Worm (Caenorhabditis elegans): ENCODE data around the gene cyp-33C6.

The cyp-33C6 gene

DNA sequence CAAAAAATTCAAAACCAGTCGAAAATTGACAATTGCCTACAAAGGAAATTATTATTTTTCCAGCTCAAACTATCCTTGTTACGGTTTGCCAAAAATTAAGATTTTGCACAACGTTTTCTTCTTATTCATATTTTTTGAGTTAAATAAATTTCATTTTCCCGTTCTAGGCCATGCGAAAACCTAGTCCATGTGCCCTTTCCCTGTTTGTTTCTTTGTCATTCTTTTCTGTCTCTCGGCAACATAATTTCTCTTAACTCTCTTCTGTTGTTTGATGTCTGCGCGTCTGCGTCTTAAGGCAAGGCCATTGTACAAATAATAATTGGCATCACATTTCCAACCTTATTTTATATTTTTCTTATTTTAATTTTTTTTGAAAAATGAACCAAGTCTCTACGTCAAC, 32.3 kb upstream of the cyp-33C6 start, which contains the start of gene nhr-228 (continued):
- TF ChIP-seq attf-5 (GFP tag; optimal IDR thresholded peaks at IDR 0.05) (peak; percentile 66), C17E4.6 (GFP tag; IDR thresholded peaks at IDR 0.05) (no peak), nhr-27 (tag; optimal IDR thresholded peaks at IDR 0.05) (no peak), let-526 (GFP tag; IDR thresholded peaks at IDR 0.05) (no peak), dpl-1 (GFP tag; optimal IDR thresholded peaks at IDR 0.05) (no peak), ztf-22 (GFP tag; optimal IDR thresholded peaks at IDR 0.05) (no peak), K12H6.12 (tag; optimal IDR thresholded peaks at IDR 0.05) (no peak), tbp1 (GFP tag; optimal IDR thresholded peaks at IDR 0.05) (no peak), zfh-2 (GFP tag; conservative IDR thresholded peaks at IDR 0.05) (no peak)

- no peak for TF ChIP-seq sptf-2 (GFP tag; optimal IDR thresholded peaks at IDR 0.05)
These were observed 29.3 kb upstream of the cyp-33C6 start, which contains the start of gene fbxa-137 for ce11 chrV:2278543-2278942. TSS of gene fbxa-137 (plus strand) at chrV:2278816.

ce11 chrV:2278052-2278451, 28.8 kb upstream of the cyp-33C6 start, which contains the start of gene nhr-59:
TSS of gene nhr-59 (minus strand) at chrV:2278265.
- TF ChIP-seq fkh-3 (tag; optimal IDR thresholded peaks at IDR 0.05) = no peak
- TF ChIP-seq ceh-91 (GFP tag; IDR thresholded peaks at IDR 0.05) = no peak
- no peak for TF ChIP-seq mxl-1 (tag; optimal IDR thresholded peaks at IDR 0.05)
- peak; percentile 33 for TF ChIP-seq nhr-80 (tag; optimal IDR thresholded peaks at IDR 0.05)
- TF ChIP-seq let-607 (tag; optimal IDR thresholded peaks at IDR 0.05) = no peak
- TF ChIP-seq ztf-22 (GFP tag; optimal IDR thresholded peaks at IDR 0.05) = no peak
- no peak for TF ChIP-seq ztf-3 (GFP tag; optimal IDR thresholded peaks at IDR 0.05)

ce11 chrV:2277260-2277659, 28.1 kb upstream of the cyp-33C6 start:
- TF ChIP-seq D2030.7 (GFP tag; IDR thresholded peaks at IDR 0.05) (peak; percentile 21; the same call in 1 of the 2 replicates), hmg-1.2 (GFP tag; IDR thresholded peaks at IDR 0.05) (peak; percentile 10; the same call in 1 of the 2 replicates), rpc-1 (optimal IDR thresholded peaks at IDR 0.05) (no peak), rpc-1 (tag; optimal IDR thresholded peaks at IDR 0.05) (peak; percentile 50), tbp1 (GFP tag; optimal IDR thresholded peaks at IDR 0.05) (peak; percentile 64), dox-1 (GFP tag; IDR thresholded peaks at IDR 0.05) (peak; percentile 26; the same call in 1 of the 2 replicates), lin-54 (GFP tag; optimal IDR thresholded peaks at IDR 0.05) (no peak), efl-1 (GFP tag; optimal IDR thresholded peaks at IDR 0.05) (peak; percentile 14), egrh-3 (GFP tag; IDR thresholded peaks at IDR 0.05) (peak; percentile 22; the same call in 1 of the 2 replicates), snpc-4 (GFP tag; optimal IDR thresholded peaks at IDR 0.05) (no peak), snpc-4 (tag; optimal IDR thresholded peaks at IDR 0.05) (peak in 1 of 4 experiments; percentile 44), rec-8 (tag; optimal IDR thresholded peaks at IDR 0.05) (no peak), mcd-1 (GFP tag; IDR thresholded peaks at IDR 0.05) (0 out of 2 replicates have a peak, but pooled peaks have one; percentile 29), sptf-2 (GFP tag; optimal IDR thresholded peaks at IDR 0.05) (no peak), F57C9.4 (tag; optimal IDR thresholded peaks at IDR 0.05) (no peak)

DNA sequence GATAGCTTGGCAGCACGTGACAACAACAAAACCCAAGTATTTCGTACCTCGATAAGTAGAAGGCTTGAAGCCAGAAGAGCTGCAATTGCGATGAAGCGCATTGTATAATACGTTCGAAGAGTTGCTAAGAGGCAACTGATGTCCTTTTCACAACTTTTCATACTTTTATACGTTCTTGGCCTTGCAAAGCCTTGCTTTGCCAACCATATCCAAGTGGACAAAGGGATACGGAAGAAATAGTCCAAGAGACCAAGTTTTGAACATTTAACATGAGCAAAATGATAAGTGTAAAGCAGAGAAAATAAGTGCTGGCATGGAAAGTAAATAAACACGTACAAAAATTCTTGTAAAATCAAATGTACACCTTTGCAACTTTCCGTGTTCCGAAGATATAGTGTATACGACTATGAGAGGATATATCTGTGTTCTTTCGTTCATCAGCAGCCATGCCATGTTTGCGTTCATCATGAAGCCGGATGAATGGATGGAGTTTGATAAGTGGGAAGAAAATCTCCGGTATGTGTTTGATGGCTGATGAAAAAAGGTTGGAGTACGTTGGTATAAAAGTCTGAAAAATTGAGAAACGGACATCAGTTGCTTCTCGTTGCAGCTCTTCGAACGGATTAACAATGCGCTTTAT, 25.2 kb upstream of the cyp-33C6 start, which contains the start of the genes Y5H2A.4 and abu-4:
Gene Y5H2A.4 (minus strand): TSS at position 101 of the 640 bp plus-strand sequence.
Gene abu-4 (plus strand): TSS at position 590 of the 640 bp plus-strand sequence.
- no peak for TF ChIP-seq attf-6 (GFP tag; IDR thresholded peaks at IDR 0.05)
- TF ChIP-seq snpc-4 (GFP tag; optimal IDR thresholded peaks at IDR 0.05) = no peak
- no peak for TF ChIP-seq snpc-4 (tag; optimal IDR thresholded peaks at IDR 0.05)
- no peak for TF ChIP-seq B0261.1 (tag; optimal IDR thresholded peaks at IDR 0.05)
- no peak for TF ChIP-seq aptf-3 (GFP tag; IDR thresholded peaks at IDR 0.05)
- no peak for TF ChIP-seq nfyb-1 (GFP tag; IDR thresholded peaks at IDR 0.05)
- no peak for TF ChIP-seq lin-54 (GFP tag; optimal IDR thresholded peaks at IDR 0.05)
- TF ChIP-seq K12H6.12 (tag; optimal IDR thresholded peaks at IDR 0.05) = no peak
- TF ChIP-seq B0019.2 (GFP tag; conservative IDR thresholded peaks at IDR 0.05) = no peak
- TF ChIP-seq snpc-1.1 (tag; optimal IDR thresholded peaks at IDR 0.05; ENCODE audit: insufficient read depth) = no peak
- no peak for TF ChIP-seq F55B11.4 (tag; optimal IDR thresholded peaks at IDR 0.05; ENCODE audit: borderline replicate concordance, insufficient read depth)
- no peak for TF ChIP-seq bed-1 (GFP tag; IDR thresholded peaks at IDR 0.05)
- TF ChIP-seq C06A6.2 (GFP tag; conservative IDR thresholded peaks at IDR 0.05) = no peak
- TF ChIP-seq dox-1 (GFP tag; IDR thresholded peaks at IDR 0.05) = no peak
- no peak for TF ChIP-seq unc-130 (GFP tag; optimal IDR thresholded peaks at IDR 0.05)
